Worm (Caenorhabditis elegans) whole organism, L1 larva: Measurements from ENCODE around the gene Y42G9A.2.

Experiments used
- C04F5.9 ChIP-seq: sonication (generic microtip); optimal IDR thresholded peaks from 2 replicates; lab custom pipeline; 2016; ENCODE audit warnings: missing genetic modification characterization, missing compliant biosample characterization
- C16A3.4 ChIP-seq: fragments of 150-350 bp; optimal IDR thresholded peaks from 2 replicates; lab custom pipeline; 2014; ENCODE audit warnings: missing biosample characterization, missing genetic modification characterization
- F16B12.6 ChIP-seq: fragments of 150-350 bp; optimal IDR thresholded peaks from 2 replicates; lab custom pipeline; 2014; ENCODE audit warnings: missing biosample characterization, missing genetic modification characterization
- Y116A8C.19 ChIP-seq: sonication (generic microtip); optimal IDR thresholded peaks from 2 replicates; lab custom pipeline; 2016; ENCODE audit warnings: missing compliant biosample characterization, missing genetic modification characterization, borderline replicate concordance
- aha-1 ChIP-seq: fragments of 150-350 bp; optimal IDR thresholded peaks from 2 replicates; lab custom pipeline; 2014; ENCODE audit warnings: missing biosample characterization, missing genetic modification characterization
- ama-1 ChIP-seq: fragments of 150-350 bp; optimal IDR thresholded peaks from 2 replicates; lab custom pipeline; 2014
- blmp-1 ChIP-seq: fragments of 150-350 bp; optimal IDR thresholded peaks from 2 replicates; lab custom pipeline; 2014; ENCODE audit warnings: missing biosample characterization, missing genetic modification characterization
- ceh-63 ChIP-seq: fragments of 200-800 bp; sonication (Bioruptor generic); optimal IDR thresholded peaks from 2 replicates; lab custom pipeline; 2018; ENCODE audit warnings: mild to moderate bottlenecking, missing genetic modification characterization, missing compliant biosample characterization
- ceh-88 ChIP-seq: fragments of 200-800 bp; sonication (Bioruptor generic); IDR thresholded peaks from 2 replicates; pipeline ENCODE4 v1.3.6; 2022; ENCODE audit warnings: missing genetic modification characterization, missing compliant biosample characterization
- ces-1 ChIP-seq: fragments of 150-350 bp; optimal IDR thresholded peaks from 2 replicates; lab custom pipeline; 2014; ENCODE audit warnings: missing biosample characterization, missing genetic modification reagents, missing genetic modification characterization
- dsc-1 ChIP-seq: sonication (generic microtip); optimal IDR thresholded peaks from 2 replicates; lab custom pipeline; 2016; ENCODE audit warnings: mild to moderate bottlenecking, missing genetic modification characterization, missing compliant biosample characterization
- efl-1 ChIP-seq, 4 experiments: fragments of 150-350 bp; optimal IDR thresholded peaks in 3 of 4; peaks in 1 of 4; 1 replicate in 1 of 4; 2 replicates in 3 of 4; lab custom pipeline; 2014; ENCODE audit warnings: missing biosample characterization in 2 of 4, missing genetic modification characterization in 2 of 4, missing genetic modification reagents in 2 of 4
- efl-3 ChIP-seq: fragments of 200-800 bp; sonication (Bioruptor generic); optimal IDR thresholded peaks from 2 replicates; lab custom pipeline; 2018; ENCODE audit warnings: mild to moderate bottlenecking, missing genetic modification characterization, missing compliant biosample characterization
- elt-3 ChIP-seq, 6 experiments: fragments of 150-350 bp in 1 of 6; sonication (generic microtip); optimal IDR thresholded peaks; 2 replicates each; lab custom pipeline; 2017 to 2018; ENCODE audit warnings: missing biosample characterization in 6 of 6, missing genetic modification characterization in 6 of 6, inconsistent platforms in 1 of 6
- fkh-10 ChIP-seq: sonication (generic microtip); optimal IDR thresholded peaks from 2 replicates; lab custom pipeline; 2017; ENCODE audit warnings: missing biosample characterization, missing genetic modification reagents, missing genetic modification characterization
- hlh-4 ChIP-seq: sonication (generic microtip); optimal IDR thresholded peaks from 2 replicates; lab custom pipeline; 2016; ENCODE audit warnings: mild to moderate bottlenecking, missing genetic modification characterization, missing compliant biosample characterization
- hpl-2 ChIP-seq: fragments of 150-350 bp; optimal IDR thresholded peaks from 2 replicates; lab custom pipeline; 2014; ENCODE audit warnings: missing biosample characterization, missing genetic modification reagents, missing genetic modification characterization
- jun-1 ChIP-seq: fragments of 150-350 bp; optimal IDR thresholded peaks from 2 replicates; lab custom pipeline; 2014; ENCODE audit warnings: missing biosample characterization, missing genetic modification reagents, missing genetic modification characterization
- lin-13 ChIP-seq: fragments of 150-350 bp; optimal IDR thresholded peaks from 2 replicates; lab custom pipeline; 2014; ENCODE audit warnings: missing biosample characterization, missing genetic modification reagents, missing genetic modification characterization
- lin-14 ChIP-seq: fragments of 200-800 bp; sonication (Bioruptor generic); optimal IDR thresholded peaks from 2 replicates; lab custom pipeline; 2018; ENCODE audit warnings: mild to moderate bottlenecking, missing genetic modification characterization, moderate library complexity, missing compliant biosample characterization
- lin-15B ChIP-seq: fragments of 150-350 bp; sonication (generic microtip); optimal IDR thresholded peaks from 3 replicates; lab custom pipeline; 2014; ENCODE audit warnings: missing biosample characterization, missing genetic modification characterization
- lin-35 ChIP-seq, 2 experiments: fragments of 150-350 bp; optimal IDR thresholded peaks; 2 replicates each; lab custom pipeline; 2014; ENCODE audit warnings: missing biosample characterization in 2 of 2, missing genetic modification characterization in 2 of 2, missing genetic modification reagents in 2 of 2
- lsy-2 ChIP-seq, 2 experiments: fragments of 150-350 bp; optimal IDR thresholded peaks; 2 replicates each; lab custom pipeline; 2014; ENCODE audit warnings: missing biosample characterization in 2 of 2, missing genetic modification characterization in 2 of 2
- mab-9 ChIP-seq: fragments of 200-800 bp; sonication (Bioruptor generic); IDR thresholded peaks from 2 replicates; pipeline ENCODE4 v1.3.6; 2022; ENCODE audit warnings: missing genetic modification reagents, missing genetic modification characterization, missing compliant biosample characterization
- mdl-1 ChIP-seq, 2 experiments: fragments of 150-350 bp; optimal IDR thresholded peaks; 2 replicates each; lab custom pipeline; 2014 to 2017; ENCODE audit warnings: missing biosample characterization in 2 of 2, missing genetic modification characterization in 2 of 2, inconsistent platforms in 1 of 2
- mef-2 ChIP-seq: fragments of 150-350 bp; optimal IDR thresholded peaks from 2 replicates; lab custom pipeline; 2014; ENCODE audit warnings: missing biosample characterization, missing genetic modification characterization
- nhr-11 ChIP-seq: fragments of 150-350 bp; optimal IDR thresholded peaks from 2 replicates; lab custom pipeline; 2014; ENCODE audit warnings: missing biosample characterization, missing genetic modification characterization
- nhr-19 ChIP-seq: fragments of 200-800 bp; sonication (Bioruptor generic); conservative IDR thresholded peaks from 2 replicates; pipeline ENCODE4 v1.3.6; 2022; ENCODE audit warnings: missing genetic modification characterization, missing compliant biosample characterization
- nhr-20 ChIP-seq: sonication (generic microtip); optimal IDR thresholded peaks from 2 replicates; lab custom pipeline; 2016; ENCODE audit warnings: mild to moderate bottlenecking, missing genetic modification characterization, missing compliant biosample characterization
- nhr-71 ChIP-seq: sonication (generic microtip); optimal IDR thresholded peaks from 2 replicates; lab custom pipeline; 2016; ENCODE audit warnings: mild to moderate bottlenecking, missing genetic modification characterization, moderate library complexity, missing compliant biosample characterization
- nhr-85 ChIP-seq: sonication (generic microtip); peaks from one replicate; lab custom pipeline; 2016; ENCODE audit warnings: missing genetic modification characterization, inconsistent platforms, missing compliant biosample characterization
- nhr-90 ChIP-seq: sonication (generic microtip); optimal IDR thresholded peaks from 2 replicates; lab custom pipeline; 2016; ENCODE audit warnings: mild to moderate bottlenecking, missing genetic modification characterization, missing compliant biosample characterization; ENCODE audit not compliant: poor library complexity
- rnt-1 ChIP-seq: sonication (generic microtip); optimal IDR thresholded peaks from 2 replicates; lab custom pipeline; 2016; ENCODE audit warnings: mild to moderate bottlenecking, missing genetic modification characterization, moderate library complexity, missing compliant biosample characterization
- snpc-4 ChIP-seq: fragments of 150-350 bp; optimal IDR thresholded peaks from 2 replicates; lab custom pipeline; 2014; ENCODE audit warnings: missing biosample characterization, missing genetic modification characterization
- snu-23 ChIP-seq: sonication (generic microtip); optimal IDR thresholded peaks from 2 replicates; lab custom pipeline; 2016; ENCODE audit warnings: missing genetic modification characterization, missing compliant biosample characterization
- sptf-1 ChIP-seq: fragments of 150-350 bp; optimal IDR thresholded peaks from 2 replicates; lab custom pipeline; 2014; ENCODE audit warnings: missing biosample characterization, missing genetic modification characterization
- sup-37 ChIP-seq: fragments of 200-800 bp; sonication (Bioruptor generic); optimal IDR thresholded peaks from 2 replicates; lab custom pipeline; 2018; ENCODE audit warnings: mild to moderate bottlenecking, missing genetic modification characterization, missing compliant biosample characterization
- unc-130 ChIP-seq: fragments of 150-350 bp; optimal IDR thresholded peaks from 2 replicates; lab custom pipeline; 2017; ENCODE audit warnings: missing biosample characterization, missing genetic modification characterization, inconsistent platforms
- unc-30 ChIP-seq: sonication (generic microtip); optimal IDR thresholded peaks from 2 replicates; lab custom pipeline; 2017; ENCODE audit warnings: missing biosample characterization, missing genetic modification characterization
- vab-15 ChIP-seq: sonication (generic microtip); optimal IDR thresholded peaks from 2 replicates; lab custom pipeline; 2017; ENCODE audit warnings: missing genotype, mild to moderate bottlenecking, missing genetic modification characterization, missing compliant biosample characterization
- xbp-1 ChIP-seq: sonication (generic microtip); optimal IDR thresholded peaks from 2 replicates; lab custom pipeline; 2016; ENCODE audit warnings: missing genetic modification characterization, missing compliant biosample characterization
- zag-1 ChIP-seq: fragments of 150-350 bp; optimal IDR thresholded peaks from 2 replicates; lab custom pipeline; 2014; ENCODE audit warnings: missing biosample characterization, missing genetic modification characterization
- zip-4 ChIP-seq: fragments of 200-800 bp; sonication (Bioruptor generic); optimal IDR thresholded peaks from 2 replicates; lab custom pipeline; 2018; ENCODE audit warnings: mild to moderate bottlenecking, missing genetic modification characterization, moderate library complexity, missing compliant biosample characterization
- ztf-11 ChIP-seq, 2 experiments: sonication (generic microtip); optimal IDR thresholded peaks; 2 replicates each; lab custom pipeline; 2016 to 2017; ENCODE audit warnings: missing genetic modification characterization in 2 of 2, missing biosample characterization in 1 of 2, missing compliant biosample characterization in 1 of 2
- ztf-4 ChIP-seq: fragments of 150-350 bp; optimal IDR thresholded peaks from 2 replicates; lab custom pipeline; 2014; ENCODE audit warnings: missing biosample characterization, missing genetic modification characterization

The Y42G9A.2 gene

DNA sequence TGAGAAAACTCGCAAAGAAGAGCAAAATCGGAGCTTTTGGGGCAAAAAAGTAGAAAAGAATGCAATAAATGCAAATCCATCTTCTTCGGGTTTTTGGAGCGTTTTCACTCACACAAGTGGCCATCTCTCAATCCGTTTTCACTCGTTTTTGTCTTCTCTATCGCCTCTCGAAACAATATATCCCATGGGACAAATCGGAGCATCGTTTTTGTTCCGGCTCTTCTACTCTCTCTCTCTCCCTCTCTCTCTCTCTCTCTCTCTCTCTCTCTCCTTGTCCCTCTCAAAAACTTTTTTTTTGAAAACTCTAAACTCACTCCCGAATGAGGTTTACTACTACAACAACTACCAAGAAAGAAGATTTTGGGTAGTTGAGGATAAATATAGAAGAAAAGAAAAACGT, 6.5 kb upstream of the Y42G9A.2 start:
- peak; percentile 59; the same call in 1 of the 2 replicates for TF ChIP-seq mab-9 (GFP tag; lab: Robert Waterston, UW)
- TF ChIP-seq nhr-11 (tag; lab: Kevin White, UChicago): no peak
- TF ChIP-seq nhr-71 (tag; lab: Kevin White, UChicago): peak; percentile 36
- peak; percentile 50 for TF ChIP-seq fkh-10 (GFP tag; lab: Kevin White, UChicago)
- TF ChIP-seq efl-1 (optimal IDR thresholded peaks at IDR 0.05; lab: Kevin White, UChicago): peak in 1 of 2 experiments; percentile 6
- no peak for TF ChIP-seq efl-1 (GFP tag; optimal IDR thresholded peaks at IDR 0.05 in 1 of 2; lab: Kevin White, UChicago)
- TF ChIP-seq rnt-1 (tag; lab: Kevin White, UChicago): peak; percentile 6
- TF ChIP-seq zag-1 (tag; lab: Kevin White, UChicago): no peak
- no peak for TF ChIP-seq ztf-4 (tag; lab: Kevin White, UChicago)
- TF ChIP-seq lsy-2 (tag; optimal IDR thresholded peaks at IDR 0.05; lab: Kevin White, UChicago): peak in 1 of 2 experiments; percentile 32
- no peak for TF ChIP-seq aha-1
- no peak for TF ChIP-seq mef-2 (tag; lab: Kevin White, UChicago)
- peak; percentile 79 for TF ChIP-seq lin-14
- TF ChIP-seq snu-23 (GFP tag; lab: Kevin White, UChicago): peak; percentile 10

DNA sequence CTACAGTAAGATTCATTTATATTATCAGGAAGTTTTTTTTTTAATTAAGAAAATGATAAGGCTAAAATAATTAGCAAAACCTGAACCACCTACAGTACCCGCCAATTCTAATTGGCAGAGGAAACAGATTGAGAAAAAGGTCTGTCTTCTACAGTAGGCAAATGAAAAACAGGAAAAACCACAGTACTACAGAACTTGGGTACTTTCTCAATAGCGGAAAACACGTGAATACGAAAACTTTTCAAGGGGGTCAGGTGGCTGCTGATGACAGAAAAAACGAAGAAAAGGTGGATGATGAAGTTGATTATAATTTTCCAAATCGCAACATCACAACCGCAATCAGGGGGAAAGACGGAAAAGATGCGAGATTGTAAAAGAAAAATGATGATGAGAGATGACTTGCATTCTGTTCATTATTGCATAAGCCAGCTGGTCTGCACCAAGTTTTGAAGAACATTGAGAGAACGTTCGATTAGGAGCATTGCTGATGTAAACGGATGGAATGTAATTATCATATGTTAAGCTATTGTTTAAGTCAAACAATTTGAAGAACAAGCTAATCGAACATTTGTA, 3.5 kb upstream of the Y42G9A.2 start:
- TF ChIP-seq lin-14 (peak; percentile 21), sup-37 (GFP tag; lab: Kevin White, UChicago) (no peak), lin-15B (tag; lab: Kevin White, UChicago) (no peak), snpc-4 (no peak), lin-13 (GFP tag; lab: Kevin White, UChicago) (peak; percentile 9), aha-1 (no peak), vab-15 (tag; lab: Kevin White, UChicago) (no peak), nhr-71 (tag; lab: Kevin White, UChicago) (peak; percentile 44), unc-130 (tag; lab: Kevin White, UChicago) (peak; percentile 41), lsy-2 (tag; optimal IDR thresholded peaks at IDR 0.05; lab: Kevin White, UChicago) (peak in 1 of 2 experiments; percentile 65), ama-1 (lab: Kevin White, UChicago) (no peak), ztf-11 (tag; optimal IDR thresholded peaks at IDR 0.05; lab: Kevin White, UChicago) (no peak), xbp-1 (tag; lab: Kevin White, UChicago) (no peak), rnt-1 (tag; lab: Kevin White, UChicago) (peak; percentile 75), nhr-11 (tag; lab: Kevin White, UChicago) (no peak), snu-23 (GFP tag; lab: Kevin White, UChicago) (peak; percentile 42), ceh-88 (GFP tag; lab: Robert Waterston, UW) (no peak), mdl-1 (tag; optimal IDR thresholded peaks at IDR 0.05; lab: Kevin White, UChicago) (peak in 1 of 2 experiments; percentile 71), blmp-1 (peak; percentile 86), hpl-2 (GFP tag; lab: Kevin White, UChicago) (no peak), nhr-20 (peak; percentile 1), elt-3 (tag; optimal IDR thresholded peaks at IDR 0.05; lab: Kevin White, UChicago) (peak in 3 of 6 experiments; percentile 40 to 91 (median 52)), ceh-63 (no peak), nhr-19 (GFP tag; lab: Robert Waterston, UW) (no peak), sptf-1 (tag; lab: Kevin White, UChicago) (no peak), zag-1 (tag; lab: Kevin White, UChicago) (no peak), C04F5.9 (tag; lab: Kevin White, UChicago) (no peak), nhr-85 (tag; lab: Kevin White, UChicago) (peak; percentile 76), Y116A8C.19 (no peak), efl-3 (GFP tag; lab: Kevin White, UChicago) (no peak), nhr-90 (tag; lab: Kevin White, UChicago) (peak; percentile 9), lin-35 (GFP tag; optimal IDR thresholded peaks at IDR 0.05; lab: Kevin White, UChicago) (peak in 1 of 2 experiments; percentile 30), F16B12.6 (tag; lab: Kevin White, UChicago) (no peak), C16A3.4 (peak; percentile 6), jun-1 (tag; lab: Kevin White, UChicago) (peak; percentile 28), ces-1 (GFP tag; lab: Kevin White, UChicago) (no peak), zip-4 (GFP tag; lab: Kevin White, UChicago) (no peak), unc-30 (tag; lab: Kevin White, UChicago) (no peak), hlh-4 (tag; lab: Kevin White, UChicago) (no peak), dsc-1 (tag; lab: Kevin White, UChicago) (no peak)
